Worm (Caenorhabditis elegans): Measurements from ENCODE around the gene col-2.

col-2 gene

ce11 chrIV:10085401-10086187, at the start of gene col-2, which contains the start of gene ndc-80:
col-2 (minus strand) TSS chrIV:10085451.
ndc-80 (plus strand) TSS chrIV:10086137.
- TF ChIP-seq scrt-1 (GFP tag; IDR thresholded peaks at IDR 0.05) (no peak), flt-1 (GFP tag; IDR thresholded peaks at IDR 0.05) (no peak), F13C5.2 (tag; optimal IDR thresholded peaks at IDR 0.05) (peak; percentile 48), tra-4 (tag; optimal IDR thresholded peaks at IDR 0.05) (no peak)

- TF ChIP-seq B0310.2 (tag; optimal IDR thresholded peaks at IDR 0.05) (no peak), ceh-13 (GFP tag; optimal IDR thresholded peaks at IDR 0.05) (no peak), flt-1 (GFP tag; IDR thresholded peaks at IDR 0.05) (no peak), F13C5.2 (tag; optimal IDR thresholded peaks at IDR 0.05) (no peak), hnd-1 (tag; optimal IDR thresholded peaks at IDR 0.05) (no peak), hmg-4 (GFP tag; optimal IDR thresholded peaks at IDR 0.05) (no peak)
Observed at ce11 chrIV:10129957-10130356, 44.7 kb upstream of the col-2 start, which contains the start of gene glt-3. glt-3 (plus strand) TSS chrIV:10130257.

- no peak for TF ChIP-seq flt-1 (GFP tag; IDR thresholded peaks at IDR 0.05)
- TF ChIP-seq tbx-11 (GFP tag; IDR thresholded peaks at IDR 0.05), result no peak
- TF ChIP-seq hmg-4 (GFP tag; optimal IDR thresholded peaks at IDR 0.05), result no peak
- no peak for TF ChIP-seq hmbx-1 (tag; optimal IDR thresholded peaks at IDR 0.05)
- no peak for TF ChIP-seq ets-7 (tag; optimal IDR thresholded peaks at IDR 0.05)
- TF ChIP-seq scrt-1 (GFP tag; IDR thresholded peaks at IDR 0.05), result no peak
Observed at ce11 chrIV:10128906-10129386, 43.7 kb upstream of the col-2 start, which contains the start of the genes gtbp-1 and K08F4.3. gtbp-1 (minus strand) TSS chrIV:10128956. K08F4.3 (plus strand) TSS chrIV:10129257.

ce11 chrIV:10128446-10128845, 43.2 kb upstream of the col-2 start:
- no peak for TF ChIP-seq hmbx-1 (tag; optimal IDR thresholded peaks at IDR 0.05)
- no peak for TF ChIP-seq tbx-37 (GFP tag; conservative IDR thresholded peaks at IDR 0.05)
- no peak for TF ChIP-seq hnd-1 (tag; optimal IDR thresholded peaks at IDR 0.05)
- TF ChIP-seq ceh-36 (tag; optimal IDR thresholded peaks at IDR 0.05), result no peak
- no peak for TF ChIP-seq aly-1 (tag; optimal IDR thresholded peaks at IDR 0.05)
- TF ChIP-seq flt-1 (GFP tag; IDR thresholded peaks at IDR 0.05), result no peak

- TF ChIP-seq tra-4 (tag; optimal IDR thresholded peaks at IDR 0.05) (no peak), pes-1 (GFP tag; IDR thresholded peaks at IDR 0.05) (no peak), scrt-1 (GFP tag; IDR thresholded peaks at IDR 0.05) (no peak)
Observed at ce11 chrIV:10126544-10126943, 41.3 kb upstream of the col-2 start, which contains the start of gene ctf-18. ctf-18 (minus strand) TSS chrIV:10126644.

- TF ChIP-seq tra-4 (tag; optimal IDR thresholded peaks at IDR 0.05), result no peak
- no peak for TF ChIP-seq ets-7 (tag; optimal IDR thresholded peaks at IDR 0.05)
- TF ChIP-seq hmbx-1 (tag; optimal IDR thresholded peaks at IDR 0.05), result no peak
- TF ChIP-seq hnd-1 (tag; optimal IDR thresholded peaks at IDR 0.05), result no peak
- no peak for TF ChIP-seq scrt-1 (GFP tag; IDR thresholded peaks at IDR 0.05)
Observed at ce11 chrIV:10122205-10122604, 37.0 kb upstream of the col-2 start, which contains the start of gene irld-21. irld-21 (minus strand) TSS chrIV:10122305.

- TF ChIP-seq ama-1 (optimal IDR thresholded peaks at IDR 0.05) (no peak), hmg-4 (GFP tag; optimal IDR thresholded peaks at IDR 0.05) (no peak), F13C5.2 (tag; optimal IDR thresholded peaks at IDR 0.05) (no peak), tbx-11 (GFP tag; IDR thresholded peaks at IDR 0.05) (no peak), B0310.2 (tag; optimal IDR thresholded peaks at IDR 0.05) (no peak), flt-1 (GFP tag; IDR thresholded peaks at IDR 0.05) (no peak), tbx-37 (GFP tag; conservative IDR thresholded peaks at IDR 0.05) (no peak), ceh-36 (tag; optimal IDR thresholded peaks at IDR 0.05) (no peak), hnd-1 (tag; optimal IDR thresholded peaks at IDR 0.05) (no peak), pes-1 (GFP tag; IDR thresholded peaks at IDR 0.05) (no peak), hmbx-1 (tag; optimal IDR thresholded peaks at IDR 0.05) (no peak), ceh-13 (GFP tag; optimal IDR thresholded peaks at IDR 0.05) (no peak), tra-4 (tag; optimal IDR thresholded peaks at IDR 0.05) (no peak), scrt-1 (GFP tag; IDR thresholded peaks at IDR 0.05) (no peak), ets-7 (tag; optimal IDR thresholded peaks at IDR 0.05) (no peak), sea-1 (GFP tag; conservative IDR thresholded peaks at IDR 0.05) (no peak), aly-1 (tag; optimal IDR thresholded peaks at IDR 0.05) (no peak)
Observed at ce11 chrIV:10116765-10117164, 31.5 kb upstream of the col-2 start.

ce11 chrIV:10115142-10115541, 29.9 kb upstream of the col-2 start, which contains the start of gene C04G2.10:
C04G2.10 (plus strand) TSS chrIV:10115442.
- TF ChIP-seq ama-1 (optimal IDR thresholded peaks at IDR 0.05) (no peak), hmg-4 (GFP tag; optimal IDR thresholded peaks at IDR 0.05) (no peak), aly-1 (tag; optimal IDR thresholded peaks at IDR 0.05) (no peak), sea-1 (GFP tag; conservative IDR thresholded peaks at IDR 0.05) (no peak), pes-1 (GFP tag; IDR thresholded peaks at IDR 0.05) (no peak), ceh-13 (GFP tag; optimal IDR thresholded peaks at IDR 0.05) (no peak), hnd-1 (tag; optimal IDR thresholded peaks at IDR 0.05) (no peak), tbx-37 (GFP tag; conservative IDR thresholded peaks at IDR 0.05) (no peak), ets-7 (tag; optimal IDR thresholded peaks at IDR 0.05) (no peak), scrt-1 (GFP tag; IDR thresholded peaks at IDR 0.05) (no peak), hmbx-1 (tag; optimal IDR thresholded peaks at IDR 0.05) (no peak), ceh-36 (tag; optimal IDR thresholded peaks at IDR 0.05) (no peak), tra-4 (tag; optimal IDR thresholded peaks at IDR 0.05) (no peak), B0310.2 (tag; optimal IDR thresholded peaks at IDR 0.05) (no peak), tbx-11 (GFP tag; IDR thresholded peaks at IDR 0.05) (no peak), F13C5.2 (tag; optimal IDR thresholded peaks at IDR 0.05) (no peak), flt-1 (GFP tag; IDR thresholded peaks at IDR 0.05) (no peak)
